Fruit fly (Drosophila melanogaster) whole organism: ENCODE results near the gene CG34244.

ENCODE experiments used
- CG8478 ChIP-seq: fragments of >200 bp; optimal IDR thresholded peaks from 2 replicates; lab custom pipeline; 2018; ENCODE audit warnings: inconsistent platforms
- Dll ChIP-seq: fragments of >200 bp; optimal IDR thresholded peaks from 2 replicates; lab custom pipeline; 2017
- EcR ChIP-seq, 2 experiments: fragments of >200 bp; optimal IDR thresholded peaks; 2 replicates each; lab custom pipeline; 2017; ENCODE audit warnings: missing biosample characterization in 2 of 2, missing genetic modification characterization in 2 of 2, missing genetic modification reagents in 2 of 2
- pan ChIP-seq: fragments of >200 bp; optimal IDR thresholded peaks from 2 replicates; lab custom pipeline; 2017
- psq ChIP-seq: fragments of >200 bp; optimal IDR thresholded peaks from 2 replicates; lab custom pipeline; 2017
- usp ChIP-seq: fragments of >200 bp; optimal IDR thresholded peaks from 2 replicates; lab custom pipeline; 2017; ENCODE audit warnings: missing biosample characterization, missing genetic modification characterization, mixed read lengths

The CG34244 gene

DNA sequence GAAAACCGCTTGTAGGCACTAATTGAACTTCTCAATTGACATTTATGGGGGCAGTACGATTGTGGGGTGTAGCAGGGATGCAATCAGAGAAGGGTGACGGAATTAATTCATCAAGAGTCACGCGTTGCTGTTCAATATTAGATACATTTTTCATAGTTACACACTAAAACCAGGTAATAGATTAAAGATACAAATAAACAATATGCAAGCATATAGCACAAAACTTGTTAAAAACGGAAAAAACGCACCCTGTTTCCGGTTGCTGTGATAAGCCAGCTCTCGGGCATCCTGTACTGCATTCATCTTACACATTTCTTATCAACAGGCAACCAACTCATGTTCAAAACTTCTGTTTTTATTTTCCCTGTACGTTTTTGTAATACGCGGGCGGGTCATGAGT lies 6.7 kb downstream of the CG34244 start:
- TF ChIP-seq CG8478 (lab: Kevin White, UChicago): no peak
- no peak for TF ChIP-seq psq (lab: Kevin White, UChicago)
- TF ChIP-seq EcR (GFP tag; optimal IDR thresholded peaks at IDR 0.05; lab: Kevin White, UChicago): no peak
- no peak for TF ChIP-seq usp
- TF ChIP-seq Dll: no peak
- TF ChIP-seq pan (lab: Kevin White, UChicago): no peak

DNA sequence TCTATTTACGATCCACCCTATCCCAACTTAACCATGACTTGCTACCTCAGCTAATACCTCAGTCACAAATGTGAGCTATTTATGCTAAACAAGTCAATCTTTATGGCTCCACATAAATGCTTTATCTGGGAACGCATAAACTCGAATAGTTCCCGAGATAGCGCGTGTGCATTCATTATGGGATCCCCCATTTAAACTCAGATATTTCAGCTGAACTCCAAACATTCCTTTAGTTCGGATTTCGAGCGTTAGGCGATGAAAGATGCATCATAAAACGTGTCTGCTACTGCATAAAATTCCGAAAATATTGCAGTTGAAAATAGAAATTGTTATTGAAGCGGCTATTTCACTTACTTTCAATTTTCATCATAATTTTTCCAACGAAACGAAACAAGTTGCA lies 12.3 kb downstream of the CG34244 start:
- TF ChIP-seq CG8478 (lab: Kevin White, UChicago) (no peak), psq (lab: Kevin White, UChicago) (no peak), EcR (GFP tag; optimal IDR thresholded peaks at IDR 0.05; lab: Kevin White, UChicago) (no peak), pan (lab: Kevin White, UChicago) (no peak), Dll (no peak), usp (no peak)

DNA sequence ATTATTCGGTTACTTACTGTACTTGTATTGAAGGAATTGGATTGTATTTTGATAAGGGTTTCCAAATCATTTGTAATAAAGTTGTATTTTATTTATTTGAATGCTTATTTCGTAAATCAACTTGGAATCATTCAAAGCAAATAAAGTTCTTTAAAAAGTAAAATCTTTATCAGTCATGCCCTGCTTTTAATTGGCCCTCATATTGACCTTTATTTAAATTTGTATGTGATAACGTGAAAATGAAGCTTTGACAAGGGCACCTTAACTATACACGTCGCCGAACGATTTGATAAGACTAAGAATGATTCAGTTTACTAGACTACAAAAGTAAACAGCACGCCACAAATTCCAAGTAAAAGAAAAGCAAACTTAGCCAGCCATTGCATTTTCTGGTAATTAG lies 13.5 kb downstream of the CG34244 start:
- TF ChIP-seq pan (lab: Kevin White, UChicago): no peak
- no peak for TF ChIP-seq EcR (GFP tag; optimal IDR thresholded peaks at IDR 0.05; lab: Kevin White, UChicago)
- TF ChIP-seq psq (lab: Kevin White, UChicago): no peak
- no peak for TF ChIP-seq Dll
- TF ChIP-seq usp: no peak
- no peak for TF ChIP-seq CG8478 (lab: Kevin White, UChicago)

DNA sequence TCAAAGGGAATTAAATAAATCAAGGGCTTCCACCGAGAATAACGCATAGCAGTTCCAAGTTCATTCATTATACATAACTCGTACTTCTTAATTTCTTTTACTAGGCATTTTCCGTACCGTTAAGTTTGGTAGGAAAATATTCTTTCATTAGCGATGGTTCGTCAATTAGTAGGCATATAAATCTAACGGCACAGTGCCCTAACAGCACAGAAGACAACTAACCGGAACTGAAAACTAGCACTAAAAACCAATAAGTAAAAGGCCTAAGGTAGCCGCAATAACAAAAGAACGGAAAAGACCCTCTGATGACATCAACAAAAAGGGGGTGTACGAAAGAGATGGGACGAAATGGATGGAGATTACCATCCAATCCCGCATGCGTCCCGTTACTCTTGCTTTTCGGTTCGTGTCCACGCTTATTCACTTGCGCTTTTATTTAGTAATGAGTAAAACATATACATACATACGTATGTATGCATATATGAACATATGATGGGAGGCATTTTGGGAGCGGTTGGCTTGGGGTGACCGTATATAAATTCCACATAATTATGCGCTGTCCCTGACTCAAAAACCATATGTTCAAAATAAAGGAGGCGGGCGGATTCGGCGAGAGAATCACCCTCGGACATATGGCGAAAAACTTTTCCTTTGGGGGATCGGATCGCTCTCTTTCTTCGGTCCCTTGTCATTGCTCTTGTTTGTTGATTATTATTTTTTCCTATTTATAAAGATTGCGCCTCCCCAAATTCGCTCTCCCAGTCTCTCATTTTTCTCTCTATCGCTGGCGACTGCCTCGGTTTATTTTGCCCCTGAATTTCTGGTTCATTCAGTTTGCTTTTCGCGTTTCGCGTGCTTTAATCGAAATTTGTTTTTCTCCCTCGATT lies 14.9 kb downstream of the CG34244 start:
- no peak for TF ChIP-seq EcR (GFP tag; optimal IDR thresholded peaks at IDR 0.05; lab: Kevin White, UChicago)
- TF ChIP-seq Dll: no peak

DNA sequence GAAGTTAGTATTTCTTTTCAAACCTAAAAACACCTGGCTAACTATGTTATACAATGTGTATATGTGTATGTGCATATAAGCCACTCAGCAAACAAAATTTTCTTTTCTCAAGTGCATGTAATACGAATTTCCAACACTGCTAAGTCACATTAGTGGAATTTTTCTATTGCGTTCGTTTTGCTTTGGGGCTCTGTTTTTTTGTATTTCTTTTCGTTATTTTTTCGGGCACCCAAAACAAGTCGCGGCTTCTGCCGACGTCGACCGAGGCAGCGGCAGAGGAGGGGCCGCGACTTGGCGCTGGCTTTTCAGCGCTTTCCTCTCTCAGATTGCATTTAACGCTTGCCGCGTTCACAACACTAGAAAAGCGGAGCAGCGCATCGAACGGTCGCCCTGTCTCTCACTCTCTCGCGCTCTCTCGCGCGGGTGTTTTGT lies 16.3 kb downstream of the CG34244 start:
- TF ChIP-seq EcR (GFP tag; optimal IDR thresholded peaks at IDR 0.05; lab: Kevin White, UChicago): no peak
- TF ChIP-seq CG8478 (lab: Kevin White, UChicago): no peak

DNA sequence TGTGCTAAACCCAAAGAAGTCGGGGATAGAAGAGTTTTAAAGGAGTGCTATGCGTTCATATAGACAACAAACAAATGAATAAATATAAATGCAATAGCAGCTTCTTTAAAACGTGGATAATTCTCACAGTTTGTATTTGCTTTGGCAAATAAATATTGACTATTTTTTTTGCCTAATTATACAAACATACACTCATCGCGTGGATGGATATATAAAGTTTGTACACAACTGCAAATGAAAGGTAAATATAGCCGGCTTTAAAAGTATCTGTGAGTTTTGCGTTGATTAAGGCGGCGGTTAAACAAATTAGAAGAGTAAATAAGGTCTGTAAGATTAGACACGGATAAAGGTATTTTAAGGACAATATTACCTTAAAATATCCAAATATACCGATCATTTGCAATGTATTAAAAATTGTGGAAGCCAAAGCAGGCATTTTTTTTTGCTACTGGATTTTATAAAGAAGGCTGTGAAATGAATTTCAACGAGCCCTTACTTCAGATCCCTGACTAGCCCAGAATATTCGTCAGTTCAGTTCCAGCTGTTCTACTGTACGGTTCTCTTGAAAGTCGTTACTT lies 18.0 kb downstream of the CG34244 start, which contains the start of gene CG7768:
Gene CG7768 (plus strand): TSS at position 528 of the 578 bp plus-strand sequence.
- TF ChIP-seq usp (no peak), psq (lab: Kevin White, UChicago) (no peak), EcR (GFP tag; optimal IDR thresholded peaks at IDR 0.05; lab: Kevin White, UChicago) (no peak), pan (lab: Kevin White, UChicago) (no peak), Dll (no peak), CG8478 (lab: Kevin White, UChicago) (no peak)

DNA sequence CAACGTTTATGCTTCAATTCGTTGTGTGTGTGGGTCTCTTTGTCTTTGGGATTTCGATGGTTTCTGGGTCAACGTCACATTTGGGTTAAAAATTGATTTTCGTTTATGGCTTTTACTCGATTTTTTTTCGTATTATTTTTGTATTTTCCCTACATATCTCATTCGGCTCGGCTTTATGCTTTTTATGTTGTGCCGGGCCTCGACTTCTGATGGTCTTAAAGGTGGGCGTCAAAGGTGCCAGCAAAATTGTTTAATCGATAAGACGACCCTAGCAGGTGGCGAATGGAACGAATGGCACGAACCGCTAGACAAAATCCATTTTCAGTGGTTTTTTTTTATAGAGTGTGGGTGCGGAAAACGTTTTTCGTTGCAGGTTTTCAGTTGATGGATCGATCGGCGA lies 19.6 kb downstream of the CG34244 start:
- TF ChIP-seq Dll (no peak), usp (no peak), pan (lab: Kevin White, UChicago) (no peak), CG8478 (lab: Kevin White, UChicago) (no peak), EcR (GFP tag; optimal IDR thresholded peaks at IDR 0.05; lab: Kevin White, UChicago) (no peak), psq (lab: Kevin White, UChicago) (no peak)

DNA sequence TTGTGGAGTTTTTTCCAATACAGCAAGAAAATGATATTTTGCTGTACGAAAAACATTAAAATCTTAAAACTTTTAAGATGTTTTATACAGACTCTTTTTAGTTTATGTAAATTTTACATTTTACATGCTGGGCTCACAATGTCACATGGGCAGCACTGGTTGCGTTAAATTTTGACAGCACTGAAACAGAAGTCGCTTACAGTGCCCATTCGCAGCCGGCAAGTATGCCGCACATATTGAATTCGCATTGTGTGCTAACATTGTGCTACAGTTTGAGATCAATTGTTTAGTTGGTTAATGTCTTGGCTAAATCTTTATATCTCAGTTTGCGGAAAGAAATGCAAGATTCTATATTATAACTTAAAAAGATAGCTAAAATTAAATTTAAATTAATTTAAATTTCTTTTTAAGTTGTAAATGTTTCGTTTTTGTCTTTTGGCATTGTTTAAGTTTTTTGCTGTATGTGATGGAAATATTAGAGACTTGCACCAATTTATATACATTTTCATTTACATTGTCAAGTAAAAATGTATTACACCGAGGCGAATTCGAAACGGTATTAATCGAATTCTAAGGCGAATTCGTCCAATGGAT lies 23.3 kb downstream of the CG34244 start:
- TF ChIP-seq usp (no peak), pan (lab: Kevin White, UChicago) (no peak), psq (lab: Kevin White, UChicago) (no peak), Dll (no peak), EcR (GFP tag; optimal IDR thresholded peaks at IDR 0.05; lab: Kevin White, UChicago) (no peak), CG8478 (lab: Kevin White, UChicago) (no peak)

DNA sequence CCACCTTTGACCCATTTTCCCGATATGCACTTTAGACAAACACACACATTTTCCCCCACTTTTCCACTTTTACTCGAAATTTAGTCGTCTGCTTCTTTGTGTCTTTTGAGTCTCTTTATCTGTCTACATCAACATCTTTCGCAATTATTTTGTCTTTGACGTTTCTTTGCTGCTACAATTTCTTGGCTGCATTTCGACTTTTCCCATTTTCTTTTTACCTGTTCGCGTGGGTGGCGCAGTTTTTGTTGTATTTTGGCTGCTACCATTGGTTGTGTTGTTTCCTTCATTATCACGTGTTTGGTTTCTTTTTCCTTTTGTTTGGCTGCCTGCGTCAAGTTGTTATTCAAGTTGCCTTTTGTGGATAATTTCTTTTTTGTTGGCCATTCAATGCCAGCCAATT lies 24.1 kb downstream of the CG34244 start:
- TF ChIP-seq psq (lab: Kevin White, UChicago): no peak
- TF ChIP-seq pan (lab: Kevin White, UChicago): no peak
- TF ChIP-seq Dll: no peak
- no peak for TF ChIP-seq EcR (GFP tag; optimal IDR thresholded peaks at IDR 0.05; lab: Kevin White, UChicago)
- no peak for TF ChIP-seq usp
- no peak for TF ChIP-seq CG8478 (lab: Kevin White, UChicago)

DNA sequence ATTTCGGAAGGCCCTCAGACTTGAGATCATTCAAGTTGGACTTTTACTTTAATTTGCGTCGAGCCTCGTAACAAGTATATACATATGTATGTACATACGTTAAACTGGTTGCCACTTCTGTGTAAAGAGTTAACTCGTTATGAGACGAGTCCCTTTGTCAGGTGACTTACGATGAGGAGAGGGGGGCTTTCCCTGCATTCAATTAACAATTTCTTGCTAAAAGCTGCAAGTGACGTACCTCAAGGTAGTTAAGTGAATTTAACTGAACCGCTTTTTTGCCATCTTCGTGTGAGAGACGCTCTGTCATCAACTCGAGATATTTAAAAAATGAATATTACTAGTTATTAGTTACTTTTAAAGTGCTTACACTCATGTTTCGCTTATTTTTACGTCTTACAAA lies 26.8 kb downstream of the CG34244 start:
- no peak for TF ChIP-seq pan (lab: Kevin White, UChicago)
- TF ChIP-seq CG8478 (lab: Kevin White, UChicago): no peak

DNA sequence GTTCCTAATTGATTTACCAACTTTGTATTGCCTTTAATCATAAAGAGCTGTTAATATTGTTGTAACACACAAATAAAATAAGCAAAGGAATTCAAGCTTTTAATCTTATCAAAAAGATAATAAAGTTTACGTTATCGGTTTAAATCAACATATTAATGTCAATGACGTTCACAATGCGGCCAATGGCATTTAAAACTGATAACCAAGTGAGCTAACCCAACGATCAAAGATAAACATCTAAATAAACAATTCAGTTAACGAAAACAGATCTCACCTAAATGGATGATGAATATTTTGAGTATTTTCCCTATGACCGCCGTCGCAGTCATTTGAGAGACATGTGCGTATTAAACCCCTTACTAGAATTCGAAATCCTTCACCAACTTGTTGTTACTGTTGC lies 28.4 kb downstream of the CG34244 start:
- TF ChIP-seq psq (lab: Kevin White, UChicago) (no peak), EcR (GFP tag; optimal IDR thresholded peaks at IDR 0.05; lab: Kevin White, UChicago) (no peak), usp (no peak), CG8478 (lab: Kevin White, UChicago) (no peak), pan (lab: Kevin White, UChicago) (no peak), Dll (no peak)
